Worm (Caenorhabditis elegans) whole organism, late embryonic: ENCODE measurements around the gene cgp-1.
A peak's percentile ranks its signal among the peaks of the same experiment; 100 is the strongest.

Source experiments
- C08G9.2 ChIP-seq: sonication (generic microtip); optimal IDR thresholded peaks from 2 replicates; lab custom pipeline; 2016; ENCODE audit warnings: mild to moderate bottlenecking, missing genetic modification characterization, moderate library complexity, missing compliant biosample characterization
- C38D4.7 ChIP-seq: fragments of 200-800 bp; sonication (Bioruptor generic); optimal IDR thresholded peaks from 2 replicates; lab custom pipeline; 2018; ENCODE audit warnings: mild to moderate bottlenecking, missing genetic modification characterization, moderate library complexity, missing compliant biosample characterization
- K09A11.1 ChIP-seq: sonication (generic microtip); optimal IDR thresholded peaks from 2 replicates; lab custom pipeline; 2017; ENCODE audit warnings: antibody characterized with exemption, mild to moderate bottlenecking, missing genetic modification characterization, missing compliant biosample characterization; ENCODE audit not compliant: insufficient read depth
- ahr-1 ChIP-seq: sonication (generic microtip); optimal IDR thresholded peaks from 2 replicates; lab custom pipeline; 2016; ENCODE audit warnings: missing genetic modification characterization, missing compliant biosample characterization
- ama-1 ChIP-seq: fragments of 150-350 bp; optimal IDR thresholded peaks from 2 replicates; lab custom pipeline; 2014
- ceh-14 ChIP-seq: sonication (generic microtip); optimal IDR thresholded peaks from 2 replicates; lab custom pipeline; 2016; ENCODE audit warnings: missing genotype, missing genetic modification characterization, missing compliant biosample characterization
- ceh-19 ChIP-seq: fragments of 200-800 bp; sonication (Bioruptor generic); optimal IDR thresholded peaks from 2 replicates; lab custom pipeline; 2018; ENCODE audit warnings: mild to moderate bottlenecking, missing genetic modification characterization, missing compliant biosample characterization
- ceh-22 ChIP-seq: sonication (generic microtip); optimal IDR thresholded peaks from 2 replicates; lab custom pipeline; 2017; ENCODE audit warnings: missing biosample characterization, missing genetic modification characterization
- ceh-24 ChIP-seq: sonication (generic microtip); optimal IDR thresholded peaks from 2 replicates; lab custom pipeline; 2016; ENCODE audit warnings: mild to moderate bottlenecking, missing genetic modification characterization, missing compliant biosample characterization
- ceh-31 ChIP-seq: sonication (generic microtip); optimal IDR thresholded peaks from 2 replicates; lab custom pipeline; 2016; ENCODE audit warnings: missing genetic modification characterization, missing compliant biosample characterization
- ceh-6 ChIP-seq: fragments of 200-800 bp; sonication (Bioruptor generic); optimal IDR thresholded peaks from 2 replicates; lab custom pipeline; 2018; ENCODE audit warnings: mild to moderate bottlenecking, missing genetic modification characterization, missing compliant biosample characterization
- che-1 ChIP-seq: sonication (generic microtip); optimal IDR thresholded peaks from 2 replicates; lab custom pipeline; 2016; ENCODE audit warnings: mild to moderate bottlenecking, missing genetic modification characterization, missing compliant biosample characterization
- elt-2 ChIP-seq: sonication (generic microtip); optimal IDR thresholded peaks from 2 replicates; lab custom pipeline; 2016; ENCODE audit warnings: missing genetic modification reagents, missing genetic modification characterization, missing compliant biosample characterization
- fkh-6 ChIP-seq: sonication (generic microtip); optimal IDR thresholded peaks from 2 replicates; lab custom pipeline; 2016; ENCODE audit warnings: missing genetic modification characterization, missing compliant biosample characterization
- gmeb-2 ChIP-seq: sonication (generic microtip); optimal IDR thresholded peaks from 2 replicates; lab custom pipeline; 2016; ENCODE audit warnings: missing genetic modification characterization, inconsistent platforms, missing compliant biosample characterization
- hlh-13 ChIP-seq: fragments of 200-800 bp; sonication (Bioruptor generic); optimal IDR thresholded peaks from 2 replicates; lab custom pipeline; 2018; ENCODE audit warnings: mild to moderate bottlenecking, missing genetic modification characterization, missing compliant biosample characterization
- hlh-6 ChIP-seq: sonication (generic microtip); optimal IDR thresholded peaks from 2 replicates; lab custom pipeline; 2016; ENCODE audit warnings: missing genotype, missing genetic modification characterization, missing compliant biosample characterization
- lin-11 ChIP-seq: fragments of 200-800 bp; sonication (Bioruptor generic); optimal IDR thresholded peaks from 2 replicates; lab custom pipeline; 2018; ENCODE audit warnings: mild to moderate bottlenecking, missing genetic modification characterization, missing compliant biosample characterization
- madf-2 ChIP-seq: sonication (generic microtip); optimal IDR thresholded peaks from 2 replicates; lab custom pipeline; 2017; ENCODE audit warnings: missing genetic modification characterization, missing compliant biosample characterization
- nfya-1 ChIP-seq: sonication (generic microtip); optimal IDR thresholded peaks from 2 replicates; lab custom pipeline; 2017; ENCODE audit warnings: missing genetic modification characterization, mild to moderate bottlenecking, missing compliant biosample characterization, antibody characterized with exemption, moderate library complexity
- npax-4 ChIP-seq: sonication (generic microtip); optimal IDR thresholded peaks from 2 replicates; lab custom pipeline; 2016; ENCODE audit warnings: missing genetic modification characterization, missing compliant biosample characterization
- pag-3 ChIP-seq: sonication (generic microtip); optimal IDR thresholded peaks from 2 replicates; lab custom pipeline; 2016; ENCODE audit warnings: missing compliant biosample characterization, missing genetic modification characterization, borderline replicate concordance
- pat-9 ChIP-seq: fragments of 200-800 bp; sonication (Bioruptor generic); optimal IDR thresholded peaks from 2 replicates; lab custom pipeline; 2018; ENCODE audit warnings: mild to moderate bottlenecking, missing genetic modification characterization, moderate library complexity, missing compliant biosample characterization
- pax-1 ChIP-seq: fragments of 150-350 bp; optimal IDR thresholded peaks from 2 replicates; lab custom pipeline; 2014; ENCODE audit warnings: missing biosample characterization, missing genetic modification characterization
- pha-2 ChIP-seq: sonication (generic microtip); optimal IDR thresholded peaks from 2 replicates; lab custom pipeline; 2017; ENCODE audit warnings: mild to moderate bottlenecking, missing genetic modification characterization, missing compliant biosample characterization
- pqm-1 ChIP-seq: sonication (generic microtip); optimal IDR thresholded peaks from 2 replicates; lab custom pipeline; 2016; ENCODE audit warnings: missing genetic modification characterization, missing compliant biosample characterization
- rnt-1 ChIP-seq: sonication (generic microtip); optimal IDR thresholded peaks from 2 replicates; lab custom pipeline; 2016; ENCODE audit warnings: missing genetic modification characterization, missing compliant biosample characterization
- sdc-2 ChIP-seq: sonication (generic microtip); optimal IDR thresholded peaks from 2 replicates; lab custom pipeline; 2016; ENCODE audit warnings: missing genotype, missing genetic modification characterization, missing compliant biosample characterization
- tbx-2 ChIP-seq: sonication (generic microtip); optimal IDR thresholded peaks from 2 replicates; lab custom pipeline; 2016; ENCODE audit warnings: missing genetic modification characterization, missing compliant biosample characterization
- unc-42 ChIP-seq: sonication (generic microtip); optimal IDR thresholded peaks from 2 replicates; lab custom pipeline; 2016; ENCODE audit warnings: missing genotype, missing genetic modification characterization, missing compliant biosample characterization
- unc-55 ChIP-seq: sonication (generic microtip); optimal IDR thresholded peaks from 2 replicates; lab custom pipeline; 2017; ENCODE audit warnings: missing biosample characterization, missing genetic modification reagents, missing genetic modification characterization
- unc-86 ChIP-seq: sonication (generic microtip); optimal IDR thresholded peaks from 2 replicates; lab custom pipeline; 2016; ENCODE audit warnings: missing genetic modification characterization, missing compliant biosample characterization
- zip-5 ChIP-seq: sonication (generic microtip); optimal IDR thresholded peaks from 2 replicates; lab custom pipeline; 2016; ENCODE audit warnings: missing genetic modification characterization, missing compliant biosample characterization

Gene cgp-1

ce11 chrV:130186-130585, 7.6 kb upstream of the cgp-1 start:
- no peak for TF ChIP-seq hlh-6 (tag; lab: Kevin White, UChicago)
- no peak for TF ChIP-seq zip-5 (tag; lab: Kevin White, UChicago)
- no peak for TF ChIP-seq rnt-1 (tag; lab: Kevin White, UChicago)

ce11 chrV:127882-128281, 5.3 kb upstream of the cgp-1 start, which contains the start of the genes W03F9.2 and sftb-2:
TSS of gene W03F9.2 (minus strand) at chrV:128034.
TSS of gene sftb-2 (plus strand) at chrV:128237.
- TF ChIP-seq rnt-1 (tag; lab: Kevin White, UChicago), result no peak
- peak; percentile 12 for TF ChIP-seq tbx-2 (tag; lab: Kevin White, UChicago)
- no peak for TF ChIP-seq che-1 (tag; lab: Kevin White, UChicago)
- peak; percentile 82 for TF ChIP-seq unc-42 (tag; lab: Kevin White, UChicago)
- no peak for TF ChIP-seq ceh-31 (tag; lab: Kevin White, UChicago)
- peak; percentile 17 for TF ChIP-seq nfya-1 (tag; lab: Kevin White, UChicago)
- TF ChIP-seq, all 69 proteins: peak for 3

ce11 chrV:126610-127009, 4.0 kb upstream of the cgp-1 start, which contains the start of gene W03F9.1:
TSS of gene W03F9.1 (minus strand) at chrV:126718.
- TF ChIP-seq pqm-1 (tag; lab: Kevin White, UChicago), result peak; percentile 28
- no peak for TF ChIP-seq elt-2
- no peak for TF ChIP-seq ama-1 (lab: Kevin White, UChicago)
- TF ChIP-seq ceh-31 (tag; lab: Kevin White, UChicago), result peak; percentile 7
- TF ChIP-seq unc-42 (tag; lab: Kevin White, UChicago), result peak; percentile 76
- peak; percentile 2 for TF ChIP-seq K09A11.1 (tag; lab: Kevin White, UChicago)
- no peak for TF ChIP-seq sdc-2 (tag; lab: Kevin White, UChicago)
- no peak for TF ChIP-seq gmeb-2 (tag; lab: Kevin White, UChicago)
- TF ChIP-seq npax-4 (tag; lab: Kevin White, UChicago), result no peak
- TF ChIP-seq pha-2, result peak; percentile 4
- peak; percentile 1 for TF ChIP-seq unc-86
- TF ChIP-seq nfya-1 (tag; lab: Kevin White, UChicago), result peak; percentile 3
- TF ChIP-seq ceh-14, result peak; percentile 89
- no peak for TF ChIP-seq C38D4.7
- peak; percentile 25 for TF ChIP-seq pax-1

ce11 chrV:123915-124314, 1.3 kb upstream of the cgp-1 start:
- TF ChIP-seq lin-11 (tag; lab: Kevin White, UChicago), result no peak
- no peak for TF ChIP-seq ceh-22 (tag; lab: Kevin White, UChicago)
- no peak for TF ChIP-seq che-1 (tag; lab: Kevin White, UChicago)
- TF ChIP-seq ceh-24 (tag; lab: Kevin White, UChicago), result no peak
- no peak for TF ChIP-seq ahr-1 (tag; lab: Kevin White, UChicago)
- no peak for TF ChIP-seq pat-9 (tag; lab: Kevin White, UChicago)
- no peak for TF ChIP-seq K09A11.1 (tag; lab: Kevin White, UChicago)
- TF ChIP-seq rnt-1 (tag; lab: Kevin White, UChicago), result no peak
- no peak for TF ChIP-seq fkh-6 (tag; lab: Kevin White, UChicago)
- TF ChIP-seq ceh-19 (GFP tag; lab: Kevin White, UChicago), result no peak
- no peak for TF ChIP-seq C38D4.7

DNA sequence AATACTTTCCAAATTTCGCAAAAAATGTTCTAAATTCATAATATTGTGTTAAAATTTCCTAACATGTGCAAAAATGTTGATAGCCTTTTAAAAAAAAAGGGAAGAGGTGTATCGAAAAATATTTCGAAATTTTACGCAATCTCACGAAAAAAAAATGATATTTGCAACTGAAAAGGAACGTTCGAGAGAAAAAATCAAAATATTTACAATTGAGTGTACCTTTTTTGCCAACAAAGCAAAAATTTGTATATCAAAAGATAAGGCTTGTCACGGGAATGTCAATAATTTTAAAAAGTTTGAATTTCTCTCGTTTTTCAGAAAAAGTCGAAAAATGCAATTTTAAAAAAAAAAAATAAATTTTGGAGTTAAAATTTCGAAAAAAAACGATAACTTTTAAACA, 924 bp upstream of the cgp-1 start:
- TF ChIP-seq lin-11 (tag; lab: Kevin White, UChicago) (no peak), hlh-6 (tag; lab: Kevin White, UChicago) (no peak), hlh-13 (no peak), pag-3 (tag; lab: Kevin White, UChicago) (no peak), tbx-2 (tag; lab: Kevin White, UChicago) (no peak), pax-1 (no peak), madf-2 (tag; lab: Kevin White, UChicago) (no peak), ceh-31 (tag; lab: Kevin White, UChicago) (no peak), C08G9.2 (tag; lab: Kevin White, UChicago) (no peak), nfya-1 (tag; lab: Kevin White, UChicago) (no peak), unc-55 (GFP tag; lab: Kevin White, UChicago) (no peak), ceh-6 (GFP tag; lab: Kevin White, UChicago) (no peak)
